Fruit fly (Drosophila melanogaster): ENCODE data around the gene CG9948.
A peak's percentile ranks its signal among the peaks of the same experiment; 100 is the strongest.

CG9948 gene

DNA sequence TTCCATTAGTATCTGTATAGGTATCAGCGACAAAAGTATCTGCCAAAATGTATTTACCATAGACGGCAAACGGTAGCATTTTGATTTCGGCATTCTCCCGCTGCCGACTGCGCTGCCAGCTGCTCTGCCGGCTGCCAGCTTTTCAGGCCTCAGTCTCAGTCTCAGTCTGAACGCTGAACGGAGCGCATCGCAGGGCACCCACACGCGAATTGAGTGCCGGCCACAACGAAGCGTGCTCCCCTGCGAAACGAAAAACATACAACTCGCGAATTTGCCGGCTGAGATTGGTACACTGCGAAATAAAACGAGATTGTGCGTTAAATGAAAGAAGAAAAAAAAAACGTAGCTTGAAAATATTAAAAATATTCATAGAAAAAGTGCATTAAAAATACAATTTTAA is 42.9 kb downstream of the CG9948 start, which contains the start of gene Mp (continued):
- no peak for TF ChIP-seq CG10631 (GFP tag; optimal IDR thresholded peaks at IDR 0.05)
- TF ChIP-seq Eip78C (GFP tag) = peak; percentile 61
- TF ChIP-seq CG15336 (GFP tag; IDR thresholded peaks at IDR 0.05) = no peak
- no peak for TF ChIP-seq CG9139 (GFP tag; optimal IDR thresholded peaks at IDR 0.05)
- TF ChIP-seq topi (GFP tag; optimal IDR thresholded peaks at IDR 0.05) = peak; percentile 11
- no peak for TF ChIP-seq CG3032 (tag; optimal IDR thresholded peaks at IDR 0.05)
- TF ChIP-seq Eip75B (GFP tag; optimal IDR thresholded peaks at IDR 0.05) = no peak
- no peak for TF ChIP-seq CG34406 (GFP tag; optimal IDR thresholded peaks at IDR 0.05)
- no peak for TF ChIP-seq Sox102F (GFP tag; optimal IDR thresholded peaks at IDR 0.05)
- TF ChIP-seq CG3919 (GFP tag; optimal IDR thresholded peaks at IDR 0.05) = peak; percentile 11
- TF ChIP-seq CG6276 (GFP tag; optimal IDR thresholded peaks at IDR 0.05) = no peak
- TF ChIP-seq dac (GFP tag; optimal IDR thresholded peaks at IDR 0.05) = no peak
- no peak for TF ChIP-seq Blimp-1 (GFP tag; optimal IDR thresholded peaks at IDR 0.05)
- TF ChIP-seq CG7368 (GFP tag; optimal IDR thresholded peaks at IDR 0.05) = no peak
- TF ChIP-seq CG6792 (GFP tag; optimal IDR thresholded peaks at IDR 0.05) = no peak
- peak; percentile 17 for TF ChIP-seq net (GFP tag; optimal IDR thresholded peaks at IDR 0.05)
- no peak for TF ChIP-seq Sox15 (GFP tag; optimal IDR thresholded peaks at IDR 0.05)
- no peak for TF ChIP-seq vri (GFP tag; optimal IDR thresholded peaks at IDR 0.05)
- TF ChIP-seq CG8632 (GFP tag; optimal IDR thresholded peaks at IDR 0.05) = no peak
- no peak for TF ChIP-seq CG11902 (GFP tag; optimal IDR thresholded peaks at IDR 0.05)
- TF ChIP-seq Lpt (GFP tag; optimal IDR thresholded peaks at IDR 0.05) = no peak
- no peak for TF ChIP-seq CG10669 (GFP tag; optimal IDR thresholded peaks at IDR 0.05)
- no peak for TF ChIP-seq spab (GFP tag; optimal IDR thresholded peaks at IDR 0.05)
- no peak for TF ChIP-seq CG8319 (GFP tag; optimal IDR thresholded peaks at IDR 0.05)
- no peak for TF ChIP-seq Met (GFP tag; optimal IDR thresholded peaks at IDR 0.05)
- peak; percentile 35; the same call in 1 of the 3 replicates for TF ChIP-seq CG6163 (GFP tag; IDR thresholded peaks at IDR 0.05)
- no peak for TF ChIP-seq acj6 (GFP tag; optimal IDR thresholded peaks at IDR 0.05)
- TF ChIP-seq CG32006 (GFP tag; optimal IDR thresholded peaks at IDR 0.05) = peak; percentile 22
- TF ChIP-seq Gug (GFP tag; IDR thresholded peaks at IDR 0.05) = peak; percentile 11; the same call in 1 of the 2 replicates
- TF ChIP-seq fkh (GFP tag; optimal IDR thresholded peaks at IDR 0.05) = no peak
- peak; percentile 13 for TF ChIP-seq Hr39 (GFP tag; optimal IDR thresholded peaks at IDR 0.05)
- TF ChIP-seq Ets21C (GFP tag; optimal IDR thresholded peaks at IDR 0.05) = no peak
- TF ChIP-seq fd59A (GFP tag; optimal IDR thresholded peaks at IDR 0.05) = no peak
- TF ChIP-seq cyc (GFP tag; optimal IDR thresholded peaks at IDR 0.05) = no peak
- no peak for TF ChIP-seq Sox14 (GFP tag; optimal IDR thresholded peaks at IDR 0.05)

DNA sequence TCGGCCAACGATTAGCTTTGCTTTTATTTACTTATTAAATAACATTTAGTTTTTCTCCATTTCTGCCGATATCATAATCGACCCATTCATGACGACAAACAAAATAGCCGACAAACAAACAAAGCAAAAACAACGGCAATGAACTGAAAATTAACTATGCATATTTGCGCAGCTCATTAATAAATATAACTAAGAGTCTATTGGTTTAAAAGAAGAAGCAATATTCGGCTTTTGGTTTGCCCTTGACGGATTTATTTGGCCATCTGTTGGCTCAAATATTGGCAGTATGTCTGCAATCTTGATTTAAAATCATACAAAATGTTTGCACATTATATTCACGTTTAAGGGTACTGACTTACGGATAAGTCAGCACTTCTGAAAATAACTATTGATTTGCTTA is 44.2 kb downstream of the CG9948 start:
- TF ChIP-seq fd59A (GFP tag; optimal IDR thresholded peaks at IDR 0.05) (no peak), CG9139 (GFP tag; optimal IDR thresholded peaks at IDR 0.05) (no peak), svp (GFP tag) (peak; percentile 27), fkh (GFP tag; optimal IDR thresholded peaks at IDR 0.05) (peak; percentile 58), Hr4 (GFP tag; optimal IDR thresholded peaks at IDR 0.05) (no peak), acj6 (GFP tag; optimal IDR thresholded peaks at IDR 0.05) (no peak)

DNA sequence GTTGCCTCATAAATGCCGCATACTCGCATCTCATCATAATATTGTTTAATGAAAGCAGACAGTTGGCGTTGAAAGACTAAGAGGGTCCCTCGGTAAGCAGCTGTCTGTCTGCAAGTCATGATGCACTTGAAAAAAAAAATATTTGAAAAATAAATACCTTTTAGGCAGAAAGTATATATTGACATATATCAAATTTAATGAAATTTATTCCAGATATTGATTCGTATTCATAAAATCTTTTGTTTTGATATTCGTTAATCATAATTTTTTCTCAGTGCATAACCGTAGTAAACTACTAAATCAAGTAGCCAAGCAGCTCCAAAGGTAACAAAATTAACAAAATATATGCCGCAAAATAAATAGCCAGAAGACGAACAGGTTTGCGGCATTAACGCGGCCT is 46.1 kb downstream of the CG9948 start:
- peak in 1 of 2 experiments; percentile 19 for TF ChIP-seq ss (GFP tag; optimal IDR thresholded peaks at IDR 0.05)
- peak; percentile 47; the same call in 1 of the 3 replicates for TF ChIP-seq CG6163 (GFP tag; IDR thresholded peaks at IDR 0.05)
- TF ChIP-seq CG6792 (GFP tag; optimal IDR thresholded peaks at IDR 0.05) = no peak
- peak; percentile 11 for TF ChIP-seq CG10669 (GFP tag; optimal IDR thresholded peaks at IDR 0.05)
- no peak for TF ChIP-seq dsx (GFP tag; optimal IDR thresholded peaks at IDR 0.05; ENCODE audit: poor library complexity, severe bottlenecking)
- peak; percentile 50 for TF ChIP-seq CG10631 (GFP tag; optimal IDR thresholded peaks at IDR 0.05)
- no peak for TF ChIP-seq CG11294 (GFP tag; IDR thresholded peaks at IDR 0.05)
- TF ChIP-seq eg (GFP tag; IDR thresholded peaks at IDR 0.05) = peak; percentile 69; the same call in 2 of the 3 replicates
- TF ChIP-seq CG8119 (GFP tag; IDR thresholded peaks at IDR 0.05) = 0 out of 3 replicates have a peak, but pooled peaks have one; percentile 20
- peak; percentile 6 for TF ChIP-seq CG3919 (GFP tag; optimal IDR thresholded peaks at IDR 0.05)
- TF ChIP-seq Hr38 (GFP tag; optimal IDR thresholded peaks at IDR 0.05) = no peak
- TF ChIP-seq Eip78C (GFP tag) = peak; percentile 77
- peak; percentile 42 for TF ChIP-seq CG3032 (tag; optimal IDR thresholded peaks at IDR 0.05)
- TF ChIP-seq Ets21C (GFP tag; optimal IDR thresholded peaks at IDR 0.05) = no peak
- TF ChIP-seq OdsH (GFP tag; optimal IDR thresholded peaks at IDR 0.05) = peak; percentile 2
- peak; percentile 9 for TF ChIP-seq esn (GFP tag; optimal IDR thresholded peaks at IDR 0.05)
- TF ChIP-seq Hr4 (GFP tag; optimal IDR thresholded peaks at IDR 0.05) = peak; percentile 30
- TF ChIP-seq CG32006 (GFP tag; optimal IDR thresholded peaks at IDR 0.05) = peak; percentile 10
- TF ChIP-seq Eip75B (GFP tag; optimal IDR thresholded peaks at IDR 0.05) = peak; percentile 4

All from whole organism, prepupa.